Worm (Caenorhabditis elegans) whole organism, late embryonic: ENCODE data around the gene sri-57.

ENCODE experiments used
- F13H6.1 ChIP-seq: sonication (generic microtip); optimal IDR thresholded peaks from 2 replicates; lab custom pipeline; 2016; ENCODE audit warnings: missing genetic modification characterization, missing compliant biosample characterization
- K02D7.2 ChIP-seq: sonication (generic microtip); optimal IDR thresholded peaks from 2 replicates; lab custom pipeline; 2017; ENCODE audit warnings: mild to moderate bottlenecking, missing genetic modification characterization, missing compliant biosample characterization
- K09A11.1 ChIP-seq: sonication (generic microtip); optimal IDR thresholded peaks from 2 replicates; lab custom pipeline; 2017; ENCODE audit warnings: antibody characterized with exemption, mild to moderate bottlenecking, missing genetic modification characterization, missing compliant biosample characterization; ENCODE audit not compliant: insufficient read depth
- T23F11.4 ChIP-seq: fragments of 200-800 bp; sonication (Bioruptor generic); optimal IDR thresholded peaks from 2 replicates; lab custom pipeline; 2018; ENCODE audit warnings: mild to moderate bottlenecking, missing genetic modification characterization, missing compliant biosample characterization
- Y22D7AL.16 ChIP-seq: sonication (generic microtip); optimal IDR thresholded peaks from 2 replicates; lab custom pipeline; 2016; ENCODE audit warnings: missing genetic modification characterization, missing compliant biosample characterization
- ama-1 ChIP-seq: fragments of 150-350 bp; optimal IDR thresholded peaks from 2 replicates; lab custom pipeline; 2014
- ceh-19 ChIP-seq: fragments of 200-800 bp; sonication (Bioruptor generic); optimal IDR thresholded peaks from 2 replicates; lab custom pipeline; 2018; ENCODE audit warnings: mild to moderate bottlenecking, missing genetic modification characterization, missing compliant biosample characterization
- ceh-2 ChIP-seq: sonication (generic microtip); optimal IDR thresholded peaks from 2 replicates; lab custom pipeline; 2016; ENCODE audit warnings: missing genotype, missing genetic modification characterization, missing compliant biosample characterization
- ceh-24 ChIP-seq: sonication (generic microtip); optimal IDR thresholded peaks from 2 replicates; lab custom pipeline; 2016; ENCODE audit warnings: mild to moderate bottlenecking, missing genetic modification characterization, missing compliant biosample characterization
- ceh-31 ChIP-seq: sonication (generic microtip); optimal IDR thresholded peaks from 2 replicates; lab custom pipeline; 2016; ENCODE audit warnings: missing genetic modification characterization, missing compliant biosample characterization
- ceh-45 ChIP-seq: fragments of 200-800 bp; sonication (Bioruptor generic); IDR thresholded peaks from 2 replicates; pipeline ENCODE4 v1.3.6; 2022; ENCODE audit warnings: missing genetic modification reagents, missing genetic modification characterization, missing compliant biosample characterization
- ceh-48 ChIP-seq: sonication (generic microtip); optimal IDR thresholded peaks from 2 replicates; lab custom pipeline; 2016; ENCODE audit warnings: missing genetic modification characterization, inconsistent platforms, missing compliant biosample characterization
- ceh-6 ChIP-seq: fragments of 200-800 bp; sonication (Bioruptor generic); optimal IDR thresholded peaks from 2 replicates; lab custom pipeline; 2018; ENCODE audit warnings: mild to moderate bottlenecking, missing genetic modification characterization, missing compliant biosample characterization
- dmd-4 ChIP-seq: sonication (generic microtip); optimal IDR thresholded peaks from 2 replicates; lab custom pipeline; 2016; ENCODE audit warnings: borderline replicate concordance, missing genetic modification characterization, missing compliant biosample characterization
- dve-1 ChIP-seq: sonication (generic microtip); optimal IDR thresholded peaks from 2 replicates; lab custom pipeline; 2017; ENCODE audit warnings: antibody characterized with exemption, mild to moderate bottlenecking, missing genetic modification characterization, missing compliant biosample characterization
- elt-2 ChIP-seq: sonication (generic microtip); optimal IDR thresholded peaks from 2 replicates; lab custom pipeline; 2016; ENCODE audit warnings: missing genetic modification reagents, missing genetic modification characterization, missing compliant biosample characterization
- fax-1 ChIP-seq: sonication (generic microtip); optimal IDR thresholded peaks from 2 replicates; lab custom pipeline; 2016; ENCODE audit warnings: missing genotype, missing genetic modification characterization, missing compliant biosample characterization
- hlh-15 ChIP-seq: sonication (generic microtip); optimal IDR thresholded peaks from 2 replicates; lab custom pipeline; 2016; ENCODE audit warnings: missing genetic modification characterization, missing compliant biosample characterization
- hlh-30 ChIP-seq: sonication (generic microtip); optimal IDR thresholded peaks from 2 replicates; lab custom pipeline; 2017; ENCODE audit warnings: antibody characterized with exemption, missing genetic modification characterization, missing compliant biosample characterization; ENCODE audit not compliant: insufficient read depth
- lim-6 ChIP-seq: sonication (generic microtip); optimal IDR thresholded peaks from 2 replicates; lab custom pipeline; 2016; ENCODE audit warnings: missing genetic modification characterization, missing compliant biosample characterization
- nfya-1 ChIP-seq: sonication (generic microtip); optimal IDR thresholded peaks from 2 replicates; lab custom pipeline; 2017; ENCODE audit warnings: missing genetic modification characterization, mild to moderate bottlenecking, missing compliant biosample characterization, antibody characterized with exemption, moderate library complexity
- nhr-11 ChIP-seq: fragments of 150-350 bp; optimal IDR thresholded peaks from 2 replicates; lab custom pipeline; 2014; ENCODE audit warnings: missing biosample characterization, missing genetic modification characterization
- nhr-232 ChIP-seq: sonication (generic microtip); optimal IDR thresholded peaks from 2 replicates; lab custom pipeline; 2016; ENCODE audit warnings: missing genetic modification characterization, missing compliant biosample characterization
- pag-3 ChIP-seq: sonication (generic microtip); optimal IDR thresholded peaks from 2 replicates; lab custom pipeline; 2016; ENCODE audit warnings: missing compliant biosample characterization, missing genetic modification characterization, borderline replicate concordance
- pat-9 ChIP-seq: fragments of 200-800 bp; sonication (Bioruptor generic); optimal IDR thresholded peaks from 2 replicates; lab custom pipeline; 2018; ENCODE audit warnings: mild to moderate bottlenecking, missing genetic modification characterization, moderate library complexity, missing compliant biosample characterization
- pax-1 ChIP-seq: fragments of 150-350 bp; optimal IDR thresholded peaks from 2 replicates; lab custom pipeline; 2014; ENCODE audit warnings: missing biosample characterization, missing genetic modification characterization
- pha-4 ChIP-seq: fragments of 150-350 bp; optimal IDR thresholded peaks from 2 replicates; lab custom pipeline; 2018; ENCODE audit warnings: missing biosample characterization, missing genetic modification reagents, missing genetic modification characterization
- pros-1 ChIP-seq: fragments of 150-350 bp; optimal IDR thresholded peaks from 2 replicates; lab custom pipeline; 2014; ENCODE audit warnings: missing biosample characterization, missing genetic modification reagents, missing genetic modification characterization
- tbx-2 ChIP-seq: sonication (generic microtip); optimal IDR thresholded peaks from 2 replicates; lab custom pipeline; 2016; ENCODE audit warnings: missing genetic modification characterization, missing compliant biosample characterization
- unc-3 ChIP-seq, 2 experiments: fragments of 200-800 bp in 1 of 2; sonication (Bioruptor generic) in 1 of 2; sonication (generic microtip) in 1 of 2; conservative IDR thresholded peaks in 1 of 2; optimal IDR thresholded peaks in 1 of 2; 2 replicates each; pipeline versions ENCODE4 v1.3.6 to Lab custom; 2016 to 2022; ENCODE audit warnings: missing compliant biosample characterization in 2 of 2, missing genetic modification characterization in 2 of 2, missing genetic modification reagents in 1 of 2
- unc-86 ChIP-seq: sonication (generic microtip); optimal IDR thresholded peaks from 2 replicates; lab custom pipeline; 2016; ENCODE audit warnings: missing genetic modification characterization, missing compliant biosample characterization
- zip-5 ChIP-seq: sonication (generic microtip); optimal IDR thresholded peaks from 2 replicates; lab custom pipeline; 2016; ENCODE audit warnings: missing genetic modification characterization, missing compliant biosample characterization
- ztf-16 ChIP-seq: sonication (generic microtip); optimal IDR thresholded peaks from 2 replicates; lab custom pipeline; 2017; ENCODE audit warnings: missing genetic modification characterization, missing compliant biosample characterization

The sri-57 gene

ce11 chrII:2640982-2641381 is 31.2 kb downstream of the sri-57 start, which contains the start of gene F22E5.23:
F22E5.23 (plus strand) TSS chrII:2641282.
- no peak for TF ChIP-seq T23F11.4

ce11 chrII:2639401-2640088 is 32.7 kb downstream of the sri-57 start, which contains the start of gene F22E5.8:
F22E5.8 (plus strand) TSS chrII:2640038.
- peak; percentile 75 for TF ChIP-seq dve-1

ce11 chrII:2638062-2638461 is 34.2 kb downstream of the sri-57 start, which contains the start of gene F22E5.9:
F22E5.9 (plus strand) TSS chrII:2638388.
- no peak for TF ChIP-seq hlh-30 (tag; lab: Kevin White, UChicago)

- TF ChIP-seq K09A11.1 (tag; lab: Kevin White, UChicago) (no peak), ceh-45 (GFP tag; lab: Robert Waterston, UW) (no peak), Y22D7AL.16 (tag; lab: Kevin White, UChicago) (no peak), pat-9 (tag; lab: Kevin White, UChicago) (no peak), unc-86 (tag; lab: Kevin White, UChicago) (no peak), hlh-30 (tag; lab: Kevin White, UChicago) (no peak), ceh-48 (tag; lab: Kevin White, UChicago) (no peak), pag-3 (tag; lab: Kevin White, UChicago) (no peak), unc-3 (GFP tag; conservative IDR thresholded peaks at IDR 0.05; lab: Robert Waterston, UW) (no peak), unc-3 (tag; optimal IDR thresholded peaks at IDR 0.05; lab: Kevin White, UChicago) (no peak), nhr-232 (tag; lab: Kevin White, UChicago) (no peak), lim-6 (tag; lab: Kevin White, UChicago) (no peak), elt-2 (no peak), fax-1 (tag; lab: Kevin White, UChicago) (no peak), nhr-11 (tag; lab: Kevin White, UChicago) (no peak), dmd-4 (tag; lab: Kevin White, UChicago) (no peak), pax-1 (tag; lab: Kevin White, UChicago) (no peak), ceh-6 (GFP tag; lab: Kevin White, UChicago) (no peak), F13H6.1 (tag; lab: Kevin White, UChicago) (no peak)
Measured at ce11 chrII:2637359-2637758, 34.9 kb downstream of the sri-57 start, which contains the start of gene F22E5.21. F22E5.21 (minus strand) TSS chrII:2637459.

ce11 chrII:2632194-2632593 is 40.0 kb downstream of the sri-57 start:
- TF ChIP-seq dve-1, result peak; percentile 89

- TF ChIP-seq ceh-24 (no peak), elt-2 (no peak), hlh-30 (tag; lab: Kevin White, UChicago) (no peak), T23F11.4 (no peak)
Measured at ce11 chrII:2631169-2631568, 41.1 kb downstream of the sri-57 start, which contains the start of gene D2062.1. D2062.1 (plus strand) TSS chrII:2631469.

ce11 chrII:2629270-2629669 is 43.0 kb downstream of the sri-57 start, which contains the start of gene sri-37:
sri-37 (plus strand) TSS chrII:2629570.
- TF ChIP-seq nfya-1 (tag; lab: Kevin White, UChicago) (no peak), ama-1 (lab: Kevin White, UChicago) (no peak), hlh-15 (no peak), tbx-2 (no peak), pha-4 (tag; lab: Kevin White, UChicago) (no peak), lim-6 (tag; lab: Kevin White, UChicago) (no peak), ceh-2 (tag; lab: Kevin White, UChicago) (no peak), K02D7.2 (tag; lab: Kevin White, UChicago) (no peak), ceh-19 (GFP tag; lab: Kevin White, UChicago) (no peak), ceh-31 (no peak), ceh-24 (no peak), pag-3 (tag; lab: Kevin White, UChicago) (no peak), T23F11.4 (no peak), pros-1 (tag; lab: Kevin White, UChicago) (no peak), zip-5 (tag; lab: Kevin White, UChicago) (no peak), ztf-16 (tag; lab: Kevin White, UChicago) (no peak)
